Fruit fly (Drosophila melanogaster) whole organism, embryonic: ENCODE data around the gene CSN1b.

Source experiments
- Adf1 ChIP-seq: fragments of 200-800 bp; sonication (Bioruptor generic); IDR thresholded peaks from 2 replicates; pipeline ENCODE4 v1.3.6; 2022; ENCODE audit warnings: missing biosample characterization, missing genetic modification characterization
- Awh ChIP-seq: fragments of 200-800 bp; sonication (Bioruptor generic); IDR thresholded peaks from 2 replicates; pipeline ENCODE4, ENCODE4 v1.3.6; 2022; ENCODE audit warnings: missing biosample characterization, missing genetic modification characterization
- CG10147 ChIP-seq: fragments of 200-800 bp; sonication (Bioruptor generic); optimal IDR thresholded peaks from 2 replicates; lab custom pipeline; 2019; ENCODE audit warnings: missing biosample characterization, mild to moderate bottlenecking, missing genetic modification characterization, moderate library complexity
- CG1024 ChIP-seq: fragments of 200-800 bp; sonication (Bioruptor generic); IDR thresholded peaks from 2 replicates; pipeline ENCODE4 v1.3.6; 2022; ENCODE audit warnings: missing biosample characterization, missing genetic modification characterization
- CG10565 ChIP-seq: fragments of 200-800 bp; sonication (Bioruptor generic); optimal IDR thresholded peaks from 3 replicates; lab custom pipeline; 2016; ENCODE audit warnings: missing biosample characterization, mild to moderate bottlenecking, missing genetic modification characterization
- CG11456 ChIP-seq: fragments of 200-800 bp; sonication (Bioruptor generic); IDR thresholded peaks from 3 replicates; pipeline ENCODE4 v1.3.6; 2022; ENCODE audit warnings: missing biosample characterization, missing genetic modification characterization
- CG12236 ChIP-seq: fragments of 200-800 bp; sonication (Bioruptor generic); optimal IDR thresholded peaks from 2 replicates; lab custom pipeline; 2016; ENCODE audit warnings: missing biosample characterization, missing genetic modification characterization
- CG12659 ChIP-seq: fragments of 200-800 bp; sonication (Bioruptor generic); optimal IDR thresholded peaks from 3 replicates; lab custom pipeline; 2017; ENCODE audit warnings: mild to moderate bottlenecking, missing biosample characterization, missing genetic modification reagents, missing genetic modification characterization
- CG12744 ChIP-seq: fragments of 200-800 bp; sonication (Bioruptor generic); optimal IDR thresholded peaks from 2 replicates; lab custom pipeline; 2016; ENCODE audit warnings: missing biosample characterization, missing genetic modification characterization
- CG15073 ChIP-seq: fragments of 200-800 bp; sonication (Bioruptor generic); optimal IDR thresholded peaks from 2 replicates; lab custom pipeline; 2016; ENCODE audit warnings: missing biosample characterization, missing genetic modification characterization
- CG31224 ChIP-seq: fragments of 200-800 bp; sonication (Bioruptor generic); IDR thresholded peaks from 2 replicates; pipeline ENCODE4 v1.3.6; 2022; ENCODE audit warnings: missing biosample characterization, missing genetic modification characterization
- CG32772 ChIP-seq: fragments of 200-800 bp; sonication (Bioruptor generic); IDR thresholded peaks from 2 replicates; pipeline ENCODE4 v1.3.6; 2022; ENCODE audit warnings: missing biosample characterization, missing genetic modification characterization
- CG33213 ChIP-seq: fragments of 200-800 bp; sonication (Bioruptor generic); optimal IDR thresholded peaks from 3 replicates; lab custom pipeline; 2016; ENCODE audit warnings: missing biosample characterization, missing genetic modification characterization
- CG6175 ChIP-seq: fragments of 200-800 bp; sonication (Bioruptor generic); IDR thresholded peaks from 3 replicates; pipeline ENCODE4 v1.3.6; 2022; ENCODE audit warnings: missing biosample characterization, missing genetic modification characterization
- CG6683 ChIP-seq: fragments of 200-800 bp; sonication (Bioruptor generic); optimal IDR thresholded peaks from 2 replicates; lab custom pipeline; 2017; ENCODE audit warnings: missing biosample characterization, mild to moderate bottlenecking, missing genetic modification characterization, missing genetic modification reagents
- CG6854 ChIP-seq: fragments of 200-800 bp; sonication (Bioruptor generic); optimal IDR thresholded peaks from 3 replicates; lab custom pipeline; 2017; ENCODE audit warnings: missing biosample characterization, mild to moderate bottlenecking, missing genetic modification characterization
- CG7745 ChIP-seq: fragments of 200-800 bp; sonication (Bioruptor generic); optimal IDR thresholded peaks from 2 replicates; lab custom pipeline; 2018; ENCODE audit warnings: missing biosample characterization, mild to moderate bottlenecking, missing genetic modification characterization, moderate library complexity
- Chrac-16 ChIP-seq: fragments of 200-800 bp; sonication (Bioruptor generic); optimal IDR thresholded peaks from 3 replicates; lab custom pipeline; 2016; ENCODE audit warnings: missing biosample characterization, missing genetic modification characterization
- Dfd ChIP-seq, 2 experiments: fragments of >200 bp; optimal IDR thresholded peaks; 2 replicates each; lab custom pipeline; 2017; ENCODE audit warnings: missing biosample characterization in 2 of 2, missing genetic modification characterization in 2 of 2
- Dip3 ChIP-seq: fragments of 200-800 bp; sonication (Bioruptor generic); optimal IDR thresholded peaks from 3 replicates; lab custom pipeline; 2016; ENCODE audit warnings: missing biosample characterization, missing genetic modification characterization
- H2.0 ChIP-seq: fragments of 200-800 bp; sonication (Bioruptor generic); IDR thresholded peaks from 2 replicates; pipeline ENCODE4 v1.3.6; 2022; ENCODE audit warnings: missing biosample characterization, missing genetic modification characterization
- HLH3B ChIP-seq: fragments of 200-800 bp; sonication (Bioruptor generic); IDR thresholded peaks from 2 replicates; pipeline ENCODE4 v1.3.6; 2022; ENCODE audit warnings: missing biosample characterization, missing genetic modification characterization
- Hmx ChIP-seq: fragments of 200-800 bp; sonication (Bioruptor generic); optimal IDR thresholded peaks from 2 replicates; lab custom pipeline; 2016; ENCODE audit warnings: missing biosample characterization, missing genetic modification characterization
- Hr51 ChIP-seq, 2 experiments: fragments of 200-800 bp; sonication (Bioruptor generic); optimal IDR thresholded peaks; 2 replicates in 1 of 2; 3 replicates in 1 of 2; lab custom pipeline; 2016 to 2018; ENCODE audit warnings: missing biosample characterization in 2 of 2, missing genetic modification characterization in 2 of 2, mild to moderate bottlenecking in 1 of 2, moderate library complexity in 1 of 2
- NC2α ChIP-seq: fragments of 200-800 bp; sonication (Bioruptor generic); optimal IDR thresholded peaks from 2 replicates; lab custom pipeline; 2016; ENCODE audit warnings: missing biosample characterization, missing genetic modification characterization
- NfI ChIP-seq: fragments of 200-800 bp; sonication (Bioruptor generic); optimal IDR thresholded peaks from 3 replicates; lab custom pipeline; 2018; ENCODE audit warnings: missing biosample characterization, mild to moderate bottlenecking, missing genetic modification characterization, moderate library complexity
- Optix ChIP-seq: fragments of 200-800 bp; sonication (Bioruptor generic); IDR thresholded peaks from 3 replicates; pipeline ENCODE4 v1.3.6; 2022; ENCODE audit warnings: missing biosample characterization, missing genetic modification characterization
- Ravus ChIP-seq: fragments of 200-800 bp; sonication (Bioruptor generic); IDR thresholded peaks from 2 replicates; pipeline ENCODE4 v1.3.6; 2022; ENCODE audit warnings: missing biosample characterization, missing genetic modification characterization
- Scr ChIP-seq: fragments of 200-800 bp; sonication (Bioruptor generic); IDR thresholded peaks from 2 replicates; pipeline ENCODE4 v1.3.6; 2022; ENCODE audit warnings: missing biosample characterization, missing genetic modification characterization; ENCODE audit not compliant: partially characterized antibody
- Side ChIP-seq: fragments of 200-800 bp; sonication (Bioruptor generic); optimal IDR thresholded peaks from 2 replicates; lab custom pipeline; 2016; ENCODE audit warnings: missing biosample characterization, missing genetic modification characterization
- ase ChIP-seq: fragments of 200-800 bp; sonication (Bioruptor generic); IDR thresholded peaks from 3 replicates; pipeline ENCODE4 v1.3.6; 2022; ENCODE audit warnings: missing biosample characterization, missing genetic modification characterization
- bcd ChIP-seq: fragments of 200-800 bp; sonication (Bioruptor generic); optimal IDR thresholded peaks from 2 replicates; lab custom pipeline; 2017; ENCODE audit warnings: missing biosample characterization, mild to moderate bottlenecking, missing genetic modification characterization
- bigmax ChIP-seq: fragments of 200-800 bp; sonication (Bioruptor generic); optimal IDR thresholded peaks from 2 replicates; lab custom pipeline; 2018; ENCODE audit warnings: missing biosample characterization, mild to moderate bottlenecking, missing genetic modification characterization
- br ChIP-seq: fragments of >200 bp; optimal IDR thresholded peaks from 2 replicates; lab custom pipeline; 2017
- bsh ChIP-seq, 2 experiments: fragments of 200-800 bp; sonication (Bioruptor generic); optimal IDR thresholded peaks; 2 replicates each; lab custom pipeline; 2017 to 2018; ENCODE audit warnings: mild to moderate bottlenecking in 2 of 2, missing biosample characterization in 2 of 2, missing genetic modification characterization in 2 of 2, moderate library complexity in 1 of 2
- cas ChIP-seq: fragments of 200-800 bp; sonication (Bioruptor generic); IDR thresholded peaks from 2 replicates; pipeline ENCODE4 v1.3.6; 2022; ENCODE audit warnings: missing biosample characterization, missing genetic modification characterization
- chinmo ChIP-seq: fragments of 200-800 bp; sonication (Bioruptor generic); IDR thresholded peaks from 4 replicates; pipeline ENCODE4 v1.3.6; 2022; ENCODE audit warnings: missing biosample characterization, missing genetic modification characterization; ENCODE audit not compliant: partially characterized antibody
- chn ChIP-seq: fragments of 200-800 bp; sonication (Bioruptor generic); optimal IDR thresholded peaks from 2 replicates; lab custom pipeline; 2016; ENCODE audit warnings: missing biosample characterization, missing genetic modification characterization
- esg ChIP-seq: fragments of 200-800 bp; sonication (Bioruptor generic); conservative IDR thresholded peaks from 2 replicates; pipeline ENCODE4 v1.3.6; 2022; ENCODE audit warnings: missing biosample characterization, missing genetic modification characterization
- hkb ChIP-seq, 2 experiments: fragments of 200-800 bp in 1 of 2; fragments of >200 bp in 1 of 2; sonication (Bioruptor generic) in 1 of 2; IDR thresholded peaks in 1 of 2; optimal IDR thresholded peaks in 1 of 2; 2 replicates each; pipeline versions ENCODE4 v1.3.6 to Lab custom; 2017 to 2022; ENCODE audit warnings: missing biosample characterization in 1 of 2, missing genetic modification characterization in 1 of 2
- kah ChIP-seq: fragments of 200-800 bp; sonication (Bioruptor generic); optimal IDR thresholded peaks from 2 replicates; lab custom pipeline; 2018; ENCODE audit warnings: missing biosample characterization, mild to moderate bottlenecking, missing genetic modification characterization
- onecut ChIP-seq: fragments of 200-800 bp; sonication (Bioruptor generic); IDR thresholded peaks from 2 replicates; pipeline ENCODE4 v1.3.6; 2022; ENCODE audit warnings: missing biosample characterization, missing genetic modification characterization
- pan ChIP-seq, 4 experiments: fragments of >200 bp in 3 of 4; fragments of 200-800 bp in 1 of 4; sonication (Bioruptor generic) in 1 of 4; optimal IDR thresholded peaks in 3 of 4; IDR thresholded peaks in 1 of 4; 2 replicates each; pipeline versions ENCODE4 v1.3.6 to Lab custom; 2017 to 2022; ENCODE audit warnings: missing biosample characterization in 2 of 4, missing genetic modification characterization in 2 of 4, mixed read lengths in 1 of 4
- pnt ChIP-seq: fragments of 200-800 bp; sonication (Bioruptor generic); optimal IDR thresholded peaks from 3 replicates; lab custom pipeline; 2016; ENCODE audit warnings: missing biosample characterization, missing genetic modification characterization
- prd ChIP-seq, 3 experiments: fragments of >200 bp in 2 of 3; fragments of 200-800 bp in 1 of 3; sonication (Bioruptor generic) in 1 of 3; optimal IDR thresholded peaks in 2 of 3; IDR thresholded peaks in 1 of 3; 2 replicates in 2 of 3; 3 replicates in 1 of 3; pipeline versions ENCODE4 v1.3.6 to Lab custom; 2017 to 2022; ENCODE audit warnings: missing biosample characterization in 1 of 3, missing genetic modification characterization in 1 of 3
- pzg ChIP-seq: fragments of 200-800 bp; sonication (Bioruptor generic); optimal IDR thresholded peaks from 3 replicates; lab custom pipeline; 2018; ENCODE audit warnings: missing biosample characterization, mild to moderate bottlenecking, missing genetic modification characterization, moderate library complexity
- slbo ChIP-seq: fragments of 200-800 bp; sonication (Bioruptor generic); IDR thresholded peaks from 2 replicates; pipeline ENCODE4 v1.3.6; 2022; ENCODE audit warnings: missing biosample characterization, missing genetic modification characterization
- slp2 ChIP-seq: fragments of 200-800 bp; sonication (Bioruptor generic); optimal IDR thresholded peaks from 2 replicates; lab custom pipeline; 2016; ENCODE audit warnings: missing biosample characterization, missing genetic modification characterization
- vvl ChIP-seq: fragments of 200-800 bp; sonication (Bioruptor generic); IDR thresholded peaks from 2 replicates; pipeline ENCODE4 v1.3.6; 2022; ENCODE audit warnings: missing biosample characterization, missing genetic modification characterization
- zfh2 ChIP-seq: fragments of 200-800 bp; sonication (Bioruptor generic); optimal IDR thresholded peaks from 2 replicates; lab custom pipeline; 2016; ENCODE audit warnings: missing biosample characterization, missing genetic modification characterization

Gene CSN1b

DNA sequence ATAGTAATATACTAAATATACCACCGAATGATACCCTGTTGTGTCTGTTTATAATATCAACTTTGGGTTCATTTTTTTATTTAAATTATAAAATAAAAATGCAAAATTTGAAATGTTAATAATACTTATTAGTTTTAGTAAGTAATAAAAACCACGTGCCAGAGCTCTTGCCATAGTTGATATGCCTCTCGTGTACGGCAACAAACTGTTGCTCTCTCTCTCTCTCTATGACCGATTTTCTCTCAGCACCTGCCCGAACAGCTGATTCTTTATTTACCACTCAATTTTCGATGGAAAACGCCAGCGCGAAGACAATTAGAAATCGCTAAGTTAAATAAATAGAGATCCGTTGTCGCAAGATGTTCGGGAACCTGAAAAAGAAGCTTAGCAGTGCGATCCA lies 37.2 kb downstream of the CSN1b start, which contains the start of gene Dysb (continued):
- TF ChIP-seq chinmo (no peak), kah (GFP tag; lab: Kevin White, UChicago) (peak; percentile 86), CG6175 (peak; percentile 73; the same call in 2 of the 3 replicates), HLH3B (peak; percentile 90), CG33213 (GFP tag; lab: Kevin White, UChicago) (peak; percentile 20), bcd (GFP tag; lab: Kevin White, UChicago) (peak; percentile 81), Awh (GFP tag; lab: Robert Waterston, UW) (peak; percentile 93; the same call in 1 of the 2 replicates), CG10147 (GFP tag; lab: Kevin White, UChicago) (peak; percentile 81), CG12659 (GFP tag; lab: Kevin White, UChicago) (peak; percentile 91), bsh (GFP tag; optimal IDR thresholded peaks at IDR 0.05; lab: Kevin White, UChicago) (peak; percentile 48 to 92), hkb (optimal IDR thresholded peaks at IDR 0.05; lab: Kevin White, UChicago) (no peak), hkb (GFP tag; IDR thresholded peaks at IDR 0.05; lab: Robert Waterston, UW) (peak; percentile 95), CG6683 (GFP tag; lab: Kevin White, UChicago) (peak; percentile 73), bigmax (GFP tag; lab: Kevin White, UChicago) (no peak), Hmx (peak; percentile 23), ase (GFP tag; lab: Robert Waterston, UW) (peak; percentile 80; the same call in 2 of the 3 replicates), chn (peak; percentile 67), slbo (peak; percentile 95), CG10565 (no peak), CG32772 (GFP tag; lab: Robert Waterston, UW) (peak; percentile 86), Side (peak; percentile 66), CG15073 (no peak), vvl (peak; percentile 98), CG12236 (no peak), CG1024 (peak; percentile 79), Dip3 (GFP tag; lab: Kevin White, UChicago) (peak; percentile 39), CG31224 (GFP tag; lab: Robert Waterston, UW) (peak; percentile 84), CG12744 (GFP tag; lab: Kevin White, UChicago) (peak; percentile 65), pzg (no peak), pan (optimal IDR thresholded peaks at IDR 0.05; lab: Kevin White, UChicago) (no peak), pan (GFP tag; optimal IDR thresholded peaks at IDR 0.05 in 1 of 2, IDR thresholded peaks at IDR 0.05 in 1 of 2) (peak in 1 of 2 experiments; percentile 93), Optix (GFP tag; lab: Robert Waterston, UW) (peak; percentile 84), slp2 (GFP tag; lab: Kevin White, UChicago) (peak; percentile 51), Hr51 (GFP tag; optimal IDR thresholded peaks at IDR 0.05; lab: Kevin White, UChicago) (peak; percentile 33 to 91), Chrac-16 (GFP tag; lab: Kevin White, UChicago) (peak; percentile 85), H2.0 (GFP tag; lab: Robert Waterston, UW) (peak; percentile 89), CG6854 (peak; percentile 68), NfI (GFP tag; lab: Kevin White, UChicago) (peak; percentile 86), CG11456 (GFP tag; lab: Robert Waterston, UW) (no peak; the same call in 2 of the 3 replicates), NC2α (GFP tag; lab: Kevin White, UChicago) (no peak), cas (GFP tag; lab: Robert Waterston, UW) (peak; percentile 84), zfh2 (GFP tag; lab: Kevin White, UChicago) (peak; percentile 61), esg (peak; percentile 84), Ravus (GFP tag; lab: Robert Waterston, UW) (peak; percentile 31; the same call in 1 of the 2 replicates), br (lab: Kevin White, UChicago) (no peak), onecut (GFP tag; lab: Robert Waterston, UW) (peak; percentile 86), Adf1 (GFP tag; lab: Robert Waterston, UW) (peak; percentile 60), CG7745 (tag; lab: Kevin White, UChicago) (peak; percentile 24), prd (optimal IDR thresholded peaks at IDR 0.05; lab: Kevin White, UChicago) (no peak), prd (GFP tag; IDR thresholded peaks at IDR 0.05; lab: Robert Waterston, UW) (peak; percentile 89), pnt (GFP tag; lab: Kevin White, UChicago) (peak; percentile 34), Scr (GFP tag; lab: Robert Waterston, UW) (no peak), Dfd (GFP tag; optimal IDR thresholded peaks at IDR 0.05; lab: Kevin White, UChicago) (no peak)
